Worm (Caenorhabditis elegans): ENCODE results near the gene frpr-15.
A peak's percentile ranks its signal among the peaks of the same experiment; 100 is the strongest.

frpr-15 gene

ce11 chrV:12659426-12659825 lies 20.5 kb upstream of the frpr-15 start, which contains the start of gene ccch-3 (continued):
- TF ChIP-seq egl-18 (GFP tag; IDR thresholded peaks at IDR 0.05), result no peak
- no peak for TF ChIP-seq nhr-27 (tag; optimal IDR thresholded peaks at IDR 0.05)
- TF ChIP-seq tbp1 (GFP tag; optimal IDR thresholded peaks at IDR 0.05), result peak; percentile 65
- TF ChIP-seq snpc-1.1 (tag; optimal IDR thresholded peaks at IDR 0.05; ENCODE audit: insufficient read depth), result no peak
- no peak for TF ChIP-seq rpc-1 (optimal IDR thresholded peaks at IDR 0.05)
- TF ChIP-seq rpc-1 (tag; optimal IDR thresholded peaks at IDR 0.05), result no peak
- TF ChIP-seq aptf-3 (GFP tag; IDR thresholded peaks at IDR 0.05), result no peak
- peak; percentile 51 for TF ChIP-seq chd-7 (tag; optimal IDR thresholded peaks at IDR 0.05)
- no peak for TF ChIP-seq akir-1 (GFP tag; optimal IDR thresholded peaks at IDR 0.05)
- TF ChIP-seq Y95B8A.8 (GFP tag; IDR thresholded peaks at IDR 0.05), result no peak
- no peak for TF ChIP-seq F22D6.2 (tag; optimal IDR thresholded peaks at IDR 0.05)
- TF ChIP-seq madf-8 (GFP tag; conservative IDR thresholded peaks at IDR 0.05), result no peak
- no peak for TF ChIP-seq F55B11.4 (tag; optimal IDR thresholded peaks at IDR 0.05; ENCODE audit: borderline replicate concordance, insufficient read depth)
- peak; percentile 36 for TF ChIP-seq snpc-1.3 (tag; optimal IDR thresholded peaks at IDR 0.05; ENCODE audit: insufficient read depth)
- no peak for TF ChIP-seq gei-17 (GFP tag; optimal IDR thresholded peaks at IDR 0.05)
- no peak for TF ChIP-seq ceh-40 (GFP tag; IDR thresholded peaks at IDR 0.05)
- no peak for TF ChIP-seq C06A6.2 (GFP tag; conservative IDR thresholded peaks at IDR 0.05)
- no peak for TF ChIP-seq ztf-6 (GFP tag; IDR thresholded peaks at IDR 0.05)
- TF ChIP-seq ccch-3 (GFP tag; optimal IDR thresholded peaks at IDR 0.05), result no peak
- TF ChIP-seq B0336.3 (GFP tag; IDR thresholded peaks at IDR 0.05), result peak; percentile 90
- TF ChIP-seq Y67H2A.10 (GFP tag; conservative IDR thresholded peaks at IDR 0.05), result no peak
- no peak for TF ChIP-seq F57C9.4 (tag; optimal IDR thresholded peaks at IDR 0.05)
- no peak for TF ChIP-seq attf-6 (GFP tag; IDR thresholded peaks at IDR 0.05)
- no peak for TF ChIP-seq ztf-26 (tag; optimal IDR thresholded peaks at IDR 0.05)
- TF ChIP-seq tlf-1 (GFP tag; optimal IDR thresholded peaks at IDR 0.05), result peak; percentile 59
- peak; percentile 1 for TF ChIP-seq repo-1 (tag; optimal IDR thresholded peaks at IDR 0.05)
- peak; percentile 64 for TF ChIP-seq mcd-1 (GFP tag; IDR thresholded peaks at IDR 0.05)
- no peak for TF ChIP-seq mes-4 (tag; optimal IDR thresholded peaks at IDR 0.05)
- TF ChIP-seq F37B4.10 (GFP tag; IDR thresholded peaks at IDR 0.05), result no peak
- peak in 1 of 3 experiments; percentile 19 for TF ChIP-seq lin-35 (GFP tag; optimal IDR thresholded peaks at IDR 0.05)
- peak; percentile 26 for TF ChIP-seq F33H1.4 (GFP tag; IDR thresholded peaks at IDR 0.05)
- TF ChIP-seq madf-6 (GFP tag; IDR thresholded peaks at IDR 0.05), result peak; percentile 73
- peak; percentile 72; the same call in 1 of the 2 replicates for TF ChIP-seq dox-1 (GFP tag; IDR thresholded peaks at IDR 0.05)
- no peak for TF ChIP-seq F23B12.7 (tag; optimal IDR thresholded peaks at IDR 0.05; ENCODE audit: insufficient read depth)
- no peak for TF ChIP-seq zim-3 (tag; optimal IDR thresholded peaks at IDR 0.05)
- TF ChIP-seq T07F8.4 (tag; optimal IDR thresholded peaks at IDR 0.05), result no peak
- TF ChIP-seq lin-26 (GFP tag; IDR thresholded peaks at IDR 0.05), result peak; percentile 44; the same call in 1 of the 2 replicates
- peak; percentile 26 for TF ChIP-seq sptf-2 (GFP tag; optimal IDR thresholded peaks at IDR 0.05)
- TF ChIP-seq die-1 (tag; optimal IDR thresholded peaks at IDR 0.05), result no peak
- no peak for TF ChIP-seq aptf-2 (GFP tag; conservative IDR thresholded peaks at IDR 0.05)
- TF ChIP-seq Y53G8AR.9 (GFP tag; conservative IDR thresholded peaks at IDR 0.05), result peak; percentile 84
- TF ChIP-seq cebp-1 (GFP tag; IDR thresholded peaks at IDR 0.05), result no peak
- peak; percentile 72 for TF ChIP-seq cebp-1 (tag; optimal IDR thresholded peaks at IDR 0.05)
- no peak for TF ChIP-seq sdz-38 (tag; optimal IDR thresholded peaks at IDR 0.05)
- TF ChIP-seq let-526 (GFP tag; IDR thresholded peaks at IDR 0.05), result no peak
- TF ChIP-seq nfyb-1 (GFP tag; IDR thresholded peaks at IDR 0.05), result no peak; the same call in 1 of the 2 replicates
- TF ChIP-seq hlh-26 (GFP tag; conservative IDR thresholded peaks at IDR 0.05), result no peak
- peak; percentile 42 for TF ChIP-seq somi-1 (GFP tag; optimal IDR thresholded peaks at IDR 0.05)
- peak; percentile 27 for TF ChIP-seq madf-10 (tag; optimal IDR thresholded peaks at IDR 0.05)
